Worm (Caenorhabditis elegans) whole organism, early embryonic: ENCODE results near the gene lbp-3.

ENCODE experiments used
- F13C5.2 ChIP-seq: sonication (generic microtip); optimal IDR thresholded peaks from 2 replicates; lab custom pipeline; 2017; ENCODE audit warnings: mild to moderate bottlenecking, missing genetic modification characterization, inconsistent platforms, missing compliant biosample characterization
- aly-1 ChIP-seq: sonication (generic microtip); optimal IDR thresholded peaks from 2 replicates; lab custom pipeline; 2016; ENCODE audit warnings: missing genetic modification characterization, missing compliant biosample characterization
- ama-1 ChIP-seq: fragments of 150-350 bp; optimal IDR thresholded peaks from 2 replicates; lab custom pipeline; 2014
- ceh-36 ChIP-seq: sonication (generic microtip); optimal IDR thresholded peaks from 2 replicates; lab custom pipeline; 2016; ENCODE audit warnings: missing genetic modification characterization, inconsistent platforms, missing compliant biosample characterization
- ets-7 ChIP-seq: sonication (generic microtip); optimal IDR thresholded peaks from 2 replicates; lab custom pipeline; 2016; ENCODE audit warnings: missing genotype, missing genetic modification characterization, missing compliant biosample characterization
- flt-1 ChIP-seq: fragments of 200-800 bp; sonication (Bioruptor generic); IDR thresholded peaks from 2 replicates; pipeline ENCODE4 v1.3.6; 2022; ENCODE audit warnings: missing genetic modification characterization, missing compliant biosample characterization
- hmbx-1 ChIP-seq: sonication (generic microtip); optimal IDR thresholded peaks from 2 replicates; lab custom pipeline; 2016; ENCODE audit warnings: mild to moderate bottlenecking, missing genetic modification characterization, missing compliant biosample characterization
- hnd-1 ChIP-seq: sonication (generic microtip); optimal IDR thresholded peaks from 2 replicates; lab custom pipeline; 2016; ENCODE audit warnings: missing genetic modification characterization, missing compliant biosample characterization
- scrt-1 ChIP-seq: fragments of 200-800 bp; sonication (Bioruptor generic); IDR thresholded peaks from 2 replicates; pipeline ENCODE4 v1.3.6; 2022; ENCODE audit warnings: missing genetic modification characterization, missing compliant biosample characterization
- sea-1 ChIP-seq: fragments of 200-800 bp; sonication (Bioruptor generic); conservative IDR thresholded peaks from 2 replicates; pipeline ENCODE4 v1.3.6; 2022; ENCODE audit warnings: missing genetic modification characterization, missing compliant biosample characterization
- tbx-11 ChIP-seq: fragments of 200-800 bp; sonication (Bioruptor generic); IDR thresholded peaks from 2 replicates; pipeline ENCODE4 v1.3.6; 2022; ENCODE audit warnings: missing genetic modification characterization, missing compliant biosample characterization
- tra-4 ChIP-seq: sonication (generic microtip); optimal IDR thresholded peaks from 2 replicates; lab custom pipeline; 2017; ENCODE audit warnings: missing genetic modification characterization, missing compliant biosample characterization

ce11 chrX:3284967-3285366 is 27.8 kb downstream of the lbp-3 start:
- TF ChIP-seq tra-4 (tag; lab: Kevin White, UChicago) (no peak), ama-1 (lab: Kevin White, UChicago) (no peak), hnd-1 (tag; lab: Kevin White, UChicago) (no peak), F13C5.2 (no peak), tbx-11 (no peak), flt-1 (GFP tag; lab: Robert Waterston, UW) (no peak), scrt-1 (GFP tag; lab: Robert Waterston, UW) (no peak), ets-7 (tag; lab: Kevin White, UChicago) (no peak), ceh-36 (tag; lab: Kevin White, UChicago) (no peak), hmbx-1 (no peak), aly-1 (tag; lab: Kevin White, UChicago) (no peak), sea-1 (GFP tag; lab: Robert Waterston, UW) (no peak)
